Worm (Caenorhabditis elegans) whole organism, young adult: ENCODE measurements around the gene mca-2.

Experiments used
- F22D6.2 ChIP-seq: sonication (generic microtip); optimal IDR thresholded peaks from 2 replicates; lab custom pipeline; 2016; ENCODE audit warnings: mild to moderate bottlenecking, missing genetic modification characterization, missing compliant biosample characterization
- F23B12.7 ChIP-seq: sonication (generic microtip); optimal IDR thresholded peaks from 2 replicates; lab custom pipeline; 2017; ENCODE audit warnings: missing genetic modification characterization, mild to moderate bottlenecking, missing compliant biosample characterization, antibody characterized with exemption, moderate library complexity; ENCODE audit not compliant: insufficient read depth
- F37B4.10 ChIP-seq: fragments of 200-800 bp; sonication (Bioruptor generic); IDR thresholded peaks from 2 replicates; pipeline ENCODE4 v1.3.6; 2022; ENCODE audit warnings: missing genetic modification characterization, missing compliant biosample characterization
- F39B2.1 ChIP-seq: fragments of 200-800 bp; sonication (Bioruptor generic); IDR thresholded peaks from 2 replicates; pipeline ENCODE4 v1.3.6; 2022; ENCODE audit warnings: missing genetic modification reagents, missing genetic modification characterization, missing compliant biosample characterization
- F57C9.4 ChIP-seq: sonication (generic microtip); optimal IDR thresholded peaks from 2 replicates; lab custom pipeline; 2017; ENCODE audit warnings: mild to moderate bottlenecking, missing genetic modification characterization, missing compliant biosample characterization
- T07F8.4 ChIP-seq: sonication (generic microtip); optimal IDR thresholded peaks from 2 replicates; lab custom pipeline; 2016; ENCODE audit warnings: mild to moderate bottlenecking, missing genetic modification characterization, moderate library complexity, missing compliant biosample characterization
- Y79H2A.3 ChIP-seq: fragments of 200-800 bp; sonication (Bioruptor generic); conservative IDR thresholded peaks from 2 replicates; pipeline ENCODE4 v1.3.6; 2022; ENCODE audit warnings: missing genetic modification reagents, missing genetic modification characterization, missing compliant biosample characterization
- Y95B8A.8 ChIP-seq: fragments of 200-800 bp; sonication (Bioruptor generic); IDR thresholded peaks from 2 replicates; pipeline ENCODE4 v1.3.6; 2022; ENCODE audit warnings: missing genetic modification reagents, missing genetic modification characterization, missing compliant biosample characterization
- attf-3 ChIP-seq: fragments of 200-800 bp; sonication (Bioruptor generic); conservative IDR thresholded peaks from 2 replicates; pipeline ENCODE4 v1.3.6; 2022; ENCODE audit warnings: missing genetic modification reagents, missing genetic modification characterization, missing compliant biosample characterization
- ceh-58 ChIP-seq: fragments of 200-800 bp; sonication (Bioruptor generic); IDR thresholded peaks from 2 replicates; pipeline ENCODE4 v1.3.6; 2022; ENCODE audit warnings: missing genetic modification characterization, missing compliant biosample characterization
- dpl-1 ChIP-seq: fragments of 150-350 bp; optimal IDR thresholded peaks from 2 replicates; lab custom pipeline; 2014; ENCODE audit warnings: missing biosample characterization, missing genetic modification reagents, missing genetic modification characterization
- egl-18 ChIP-seq: fragments of 200-800 bp; sonication (Bioruptor generic); IDR thresholded peaks from 2 replicates; pipeline ENCODE4 v1.3.6; 2022; ENCODE audit warnings: missing genetic modification reagents, missing genetic modification characterization, missing compliant biosample characterization
- fkh-3 ChIP-seq: sonication (generic microtip); optimal IDR thresholded peaks from 2 replicates; lab custom pipeline; 2016; ENCODE audit warnings: mild to moderate bottlenecking, missing genetic modification characterization, missing compliant biosample characterization
- gei-17 ChIP-seq: fragments of 200-800 bp; sonication (Bioruptor generic); optimal IDR thresholded peaks from 2 replicates; lab custom pipeline; 2018; ENCODE audit warnings: mild to moderate bottlenecking, missing genetic modification characterization, missing compliant biosample characterization
- him-1 ChIP-seq: sonication (generic microtip); optimal IDR thresholded peaks from 2 replicates; lab custom pipeline; 2016; ENCODE audit warnings: missing genotype, missing genetic modification reagents, missing genetic modification characterization, missing compliant biosample characterization
- hlh-12 ChIP-seq: sonication (generic microtip); optimal IDR thresholded peaks from 2 replicates; lab custom pipeline; 2016; ENCODE audit warnings: missing genetic modification characterization, missing compliant biosample characterization
- hrde-1 ChIP-seq: sonication (generic microtip); optimal IDR thresholded peaks from 2 replicates; lab custom pipeline; 2016; ENCODE audit warnings: missing genetic modification characterization, mild to moderate bottlenecking, missing compliant biosample characterization, moderate library complexity, missing genotype, missing genetic modification reagents, borderline replicate concordance
- hsf-1 ChIP-seq: fragments of 200-800 bp; sonication (Bioruptor generic); IDR thresholded peaks from 2 replicates; pipeline ENCODE4 v1.3.6; 2022; ENCODE audit warnings: missing genetic modification reagents, missing genetic modification characterization, missing compliant biosample characterization
- lin-40 ChIP-seq: sonication (generic microtip); optimal IDR thresholded peaks from 2 replicates; lab custom pipeline; 2016; ENCODE audit warnings: missing genetic modification characterization, mild to moderate bottlenecking, missing compliant biosample characterization, missing genotype, missing genetic modification reagents
- lin-54 ChIP-seq: fragments of 200-800 bp; sonication (Bioruptor generic); optimal IDR thresholded peaks from 2 replicates; lab custom pipeline; 2018; ENCODE audit warnings: mild to moderate bottlenecking, missing genetic modification characterization, missing compliant biosample characterization
- lsl-1 ChIP-seq: fragments of 200-800 bp; sonication (Bioruptor generic); optimal IDR thresholded peaks from 2 replicates; lab custom pipeline; 2018; ENCODE audit warnings: mild to moderate bottlenecking, missing genetic modification characterization, moderate library complexity, missing compliant biosample characterization
- madf-3 ChIP-seq: fragments of 200-800 bp; sonication (Bioruptor generic); IDR thresholded peaks from 2 replicates; pipeline ENCODE4 v1.3.6; 2022; ENCODE audit warnings: missing genetic modification reagents, missing genetic modification characterization, missing compliant biosample characterization
- nfyb-1 ChIP-seq: fragments of 200-800 bp; sonication (Bioruptor generic); IDR thresholded peaks from 2 replicates; pipeline ENCODE4 v1.3.6; 2022; ENCODE audit warnings: missing genetic modification reagents, missing genetic modification characterization, missing compliant biosample characterization
- nhr-120 ChIP-seq: fragments of 200-800 bp; sonication (Bioruptor generic); IDR thresholded peaks from 2 replicates; pipeline ENCODE4 v1.3.6; 2022; ENCODE audit warnings: missing genetic modification characterization, missing compliant biosample characterization
- rpc-1 ChIP-seq, 2 experiments: fragments of 150-350 bp in 1 of 2; sonication (generic microtip) in 1 of 2; optimal IDR thresholded peaks; 2 replicates each; lab custom pipeline; 2014 to 2018; ENCODE audit warnings: missing biosample characterization in 1 of 2, missing genetic modification characterization in 1 of 2, missing genetic modification reagents in 1 of 2, missing genotype in 1 of 2
- snpc-1.3 ChIP-seq: sonication (generic microtip); optimal IDR thresholded peaks from 2 replicates; lab custom pipeline; 2017; ENCODE audit warnings: missing genetic modification characterization, mild to moderate bottlenecking, missing compliant biosample characterization, antibody characterized with exemption, moderate library complexity, missing genotype, missing genetic modification reagents; ENCODE audit not compliant: insufficient read depth
- snpc-4 ChIP-seq, 5 experiments: fragments of 150-350 bp in 1 of 5; sonication (generic microtip) in 4 of 5; optimal IDR thresholded peaks; 2 replicates each; lab custom pipeline; 2014 to 2018; ENCODE audit warnings: missing genetic modification characterization in 5 of 5, missing biosample characterization in 3 of 5, antibody characterized with exemption in 2 of 5, mild to moderate bottlenecking in 2 of 5, missing compliant biosample characterization in 2 of 5, missing genotype in 2 of 5, moderate library complexity in 2 of 5, missing genetic modification reagents in 1 of 5
- sptf-2 ChIP-seq: fragments of 200-800 bp; sonication (Bioruptor generic); optimal IDR thresholded peaks from 2 replicates; lab custom pipeline; 2018; ENCODE audit warnings: mild to moderate bottlenecking, missing genetic modification characterization, missing compliant biosample characterization
- xnd-1 ChIP-seq: sonication (generic microtip); optimal IDR thresholded peaks from 2 replicates; lab custom pipeline; 2016; ENCODE audit warnings: missing genotype, missing genetic modification reagents, missing genetic modification characterization, missing compliant biosample characterization
- ztf-28 ChIP-seq: fragments of 200-800 bp; sonication (Bioruptor generic); IDR thresholded peaks from 2 replicates; pipeline ENCODE4 v1.3.6; 2022; ENCODE audit warnings: missing genetic modification reagents, missing genetic modification characterization, missing compliant biosample characterization
- ztf-6 ChIP-seq: fragments of 200-800 bp; sonication (Bioruptor generic); IDR thresholded peaks from 2 replicates; pipeline ENCODE4 v1.3.6; 2022; ENCODE audit warnings: missing genetic modification reagents, missing genetic modification characterization, missing compliant biosample characterization

Gene mca-2

ce11 chrIV:2077159-2077835 is 6.5 kb upstream of the mca-2 start:
- TF ChIP-seq snpc-4 (GFP tag; optimal IDR thresholded peaks at IDR 0.05; lab: Kevin White, UChicago) (no peak), snpc-4 (tag; optimal IDR thresholded peaks at IDR 0.05; lab: Kevin White, UChicago) (peak in 3 of 4 experiments; percentile 21 to 57 (median 28)), T07F8.4 (no peak), madf-3 (GFP tag; lab: Robert Waterston, UW) (no peak), nhr-120 (GFP tag; lab: Robert Waterston, UW) (no peak), Y95B8A.8 (GFP tag; lab: Robert Waterston, UW) (no peak), gei-17 (GFP tag; lab: Kevin White, UChicago) (no peak)

ce11 chrIV:2080340-2080739 is 3.5 kb upstream of the mca-2 start:
- no peak for TF ChIP-seq ceh-58 (GFP tag; lab: Robert Waterston, UW)
- TF ChIP-seq F37B4.10 (GFP tag; lab: Robert Waterston, UW): no peak
- no peak for TF ChIP-seq fkh-3 (tag; lab: Kevin White, UChicago)
- no peak for TF ChIP-seq hlh-12 (tag; lab: Kevin White, UChicago)
- no peak for TF ChIP-seq Y79H2A.3 (GFP tag; lab: Robert Waterston, UW)
- TF ChIP-seq lin-54 (GFP tag; lab: Kevin White, UChicago): no peak

ce11 chrIV:2083146-2083545 is 688 bp upstream of the mca-2 start:
- TF ChIP-seq egl-18 (no peak), lin-40 (peak; percentile 18)

- peak; percentile 92 for TF ChIP-seq hsf-1 (GFP tag; lab: Robert Waterston, UW)
- TF ChIP-seq, all 124 proteins: peak for 1; not testable (repeated sequence) for 123
These were observed 12.6 kb downstream of the mca-2 start for ce11 chrIV:2096422-2096821.

- TF ChIP-seq attf-3 (GFP tag; lab: Robert Waterston, UW) (no peak), F57C9.4 (tag; lab: Kevin White, UChicago) (no peak), rpc-1 (optimal IDR thresholded peaks at IDR 0.05; lab: Kevin White, UChicago) (no peak), rpc-1 (tag; optimal IDR thresholded peaks at IDR 0.05; lab: Kevin White, UChicago) (no peak), ztf-6 (no peak), dpl-1 (GFP tag; lab: Kevin White, UChicago) (no peak), lsl-1 (GFP tag; lab: Kevin White, UChicago) (no peak), snpc-1.3 (no peak), ztf-28 (no peak), F39B2.1 (GFP tag; lab: Robert Waterston, UW) (no peak)
- TF ChIP-seq, all 124 proteins: peak for 0
These were observed 15.9 kb downstream of the mca-2 start, which contains the start of gene C23H5.11 for ce11 chrIV:2099771-2100170. TSS of gene C23H5.11 (minus strand) at chrIV:2099871.

- TF ChIP-seq hrde-1 (tag; lab: Kevin White, UChicago) (no peak), xnd-1 (no peak), lsl-1 (GFP tag; lab: Kevin White, UChicago) (no peak), sptf-2 (GFP tag; lab: Kevin White, UChicago) (no peak), F22D6.2 (no peak), nfyb-1 (no peak), him-1 (tag; lab: Kevin White, UChicago) (no peak), F23B12.7 (no peak)
These were observed 19.0 kb downstream of the mca-2 start, which contains the start of gene C23H5.15 for ce11 chrIV:2102793-2103192. TSS of gene C23H5.15 (minus strand) at chrIV:2102893.
